Fruit fly (Drosophila melanogaster) whole organism: ENCODE measurements around the gene CG9902.

ENCODE experiments used
- CG8478 ChIP-seq: fragments of >200 bp; optimal IDR thresholded peaks from 2 replicates; lab custom pipeline; 2018; ENCODE audit warnings: inconsistent platforms
- pan ChIP-seq: fragments of >200 bp; optimal IDR thresholded peaks from 2 replicates; lab custom pipeline; 2017
- psq ChIP-seq: fragments of >200 bp; optimal IDR thresholded peaks from 2 replicates; lab custom pipeline; 2017
- usp ChIP-seq: fragments of >200 bp; optimal IDR thresholded peaks from 2 replicates; lab custom pipeline; 2017; ENCODE audit warnings: missing biosample characterization, missing genetic modification characterization, mixed read lengths

DNA sequence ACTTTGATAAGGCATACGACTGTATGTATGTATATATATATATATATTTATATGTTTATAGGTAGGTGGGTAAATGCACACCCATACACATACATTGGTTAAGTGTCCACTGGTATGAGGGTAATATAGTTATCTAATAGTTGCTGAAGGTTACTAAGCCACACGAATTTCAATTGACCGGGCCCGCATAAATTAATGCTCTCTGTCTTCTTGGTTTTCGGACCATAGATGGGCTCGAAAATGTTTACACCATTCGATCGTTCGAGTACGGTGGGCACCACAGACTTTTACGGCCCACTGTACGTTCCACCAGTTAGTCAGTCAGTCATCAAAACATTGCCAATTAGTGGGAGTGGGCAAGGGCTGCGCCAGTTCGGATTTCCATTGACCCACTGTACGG, 48.1 kb upstream of the CG9902 start:
- no peak for TF ChIP-seq psq
- TF ChIP-seq usp (GFP tag; lab: Kevin White, UChicago) = no peak
- TF ChIP-seq CG8478 (lab: Kevin White, UChicago) = no peak
- TF ChIP-seq pan (lab: Kevin White, UChicago) = no peak
